Fruit fly (Drosophila melanogaster): ENCODE measurements around the gene mor.

The mor gene

DNA sequence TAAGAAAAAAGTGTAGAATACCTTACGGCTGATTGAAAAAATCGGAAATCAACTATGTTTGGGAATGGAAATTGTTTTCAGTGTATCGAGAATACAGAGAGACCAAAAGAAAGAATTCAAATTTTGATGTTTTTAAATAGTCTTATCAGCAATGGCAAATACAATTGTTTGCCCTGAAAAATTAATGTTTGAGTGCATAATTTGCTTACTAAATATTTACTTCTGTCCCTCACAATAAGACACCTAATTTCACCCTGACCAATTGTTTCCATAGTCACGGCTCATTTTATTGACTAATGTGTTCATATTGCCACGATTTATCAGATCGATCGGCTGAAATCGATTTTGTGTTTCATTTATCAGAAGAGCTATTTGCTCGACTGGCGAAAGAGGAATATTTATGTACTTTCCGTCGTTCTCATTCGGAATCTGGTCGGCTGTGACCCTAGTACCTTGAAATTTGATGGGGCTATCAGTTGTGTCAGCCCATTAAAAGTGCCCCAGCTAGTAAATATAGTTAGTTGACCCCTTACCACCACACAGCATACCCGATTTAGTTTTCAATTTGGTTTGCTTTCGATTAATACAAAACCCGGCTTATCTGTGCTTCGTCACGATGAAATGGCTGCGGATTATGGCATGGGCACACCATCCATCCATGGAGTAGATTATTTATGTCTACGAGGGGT lies 11.0 kb upstream of the mor start (continued):
- TF ChIP-seq NC2α (GFP tag; optimal IDR thresholded peaks at IDR 0.05) = no peak
- TF ChIP-seq trem (tag; optimal IDR thresholded peaks at IDR 0.05) = peak; percentile 51
- TF ChIP-seq bigmax (GFP tag; optimal IDR thresholded peaks at IDR 0.05) = no peak
- no peak for TF ChIP-seq CG6654 (GFP tag; optimal IDR thresholded peaks at IDR 0.05)
- TF ChIP-seq ara (GFP tag; IDR thresholded peaks at IDR 0.05) = no peak; the same call in 1 of the 2 replicates
- no peak for TF ChIP-seq Dip2 (GFP tag; IDR thresholded peaks at IDR 0.05)
- peak; percentile 31 for TF ChIP-seq CG1233 (GFP tag; optimal IDR thresholded peaks at IDR 0.05)
- no peak for TF ChIP-seq Gsc (GFP tag; IDR thresholded peaks at IDR 0.05)
- TF ChIP-seq Trl (optimal IDR thresholded peaks at IDR 0.05) = no peak
- no peak for TF ChIP-seq Trl (GFP tag; optimal IDR thresholded peaks at IDR 0.05)
- TF ChIP-seq chm (GFP tag; IDR thresholded peaks at IDR 0.05) = no peak
- no peak for TF ChIP-seq Fer2 (tag; optimal IDR thresholded peaks at IDR 0.05)
- no peak for TF ChIP-seq Dek (tag; optimal IDR thresholded peaks at IDR 0.05)
- no peak for TF ChIP-seq exex (tag; optimal IDR thresholded peaks at IDR 0.05)
- TF ChIP-seq CG8388 (GFP tag; optimal IDR thresholded peaks at IDR 0.05) = peak; percentile 38
- TF ChIP-seq Mrtf (GFP tag; IDR thresholded peaks at IDR 0.05) = no peak
- no peak for TF ChIP-seq Hand (GFP tag; optimal IDR thresholded peaks at IDR 0.05)
- no peak for TF ChIP-seq CG10543 (GFP tag; optimal IDR thresholded peaks at IDR 0.05)
- no peak for TF ChIP-seq CG9609 (GFP tag; optimal IDR thresholded peaks at IDR 0.05)
- peak; percentile 21 for TF ChIP-seq oc (tag; optimal IDR thresholded peaks at IDR 0.05)
- TF ChIP-seq CG10979 (tag; optimal IDR thresholded peaks at IDR 0.05) = peak; percentile 44
- peak; percentile 54 for TF ChIP-seq CG2875 (GFP tag; optimal IDR thresholded peaks at IDR 0.05)
- TF ChIP-seq CG12391 (tag; optimal IDR thresholded peaks at IDR 0.05) = peak; percentile 52
- no peak for TF ChIP-seq ftz-f1 (GFP tag; optimal IDR thresholded peaks at IDR 0.05)
- no peak for TF ChIP-seq CG2120 (GFP tag; optimal IDR thresholded peaks at IDR 0.05)
- TF ChIP-seq az2 (GFP tag; optimal IDR thresholded peaks at IDR 0.05) = no peak
- peak; percentile 10 for TF ChIP-seq CG4707 (GFP tag; optimal IDR thresholded peaks at IDR 0.05)
- TF ChIP-seq gce (GFP tag; IDR thresholded peaks at IDR 0.05) = 0 out of 3 replicates have a peak, but pooled peaks have one; percentile 39
- TF ChIP-seq corto (GFP tag; optimal IDR thresholded peaks at IDR 0.05) = no peak
- no peak for TF ChIP-seq crp (GFP tag; optimal IDR thresholded peaks at IDR 0.05)
- no peak for TF ChIP-seq insv (GFP tag; optimal IDR thresholded peaks at IDR 0.05)
- peak; percentile 53 for TF ChIP-seq tap (tag; optimal IDR thresholded peaks at IDR 0.05)
- no peak for TF ChIP-seq CG6683 (GFP tag; optimal IDR thresholded peaks at IDR 0.05)
- no peak for TF ChIP-seq CkIIα-i1 (GFP tag; IDR thresholded peaks at IDR 0.05)
- no peak for TF ChIP-seq CG10147 (GFP tag; optimal IDR thresholded peaks at IDR 0.05)
- no peak for TF ChIP-seq CG3281 (GFP tag; optimal IDR thresholded peaks at IDR 0.05)
- no peak for TF ChIP-seq Opbp (GFP tag; IDR thresholded peaks at IDR 0.05; ENCODE audit: partially characterized antibody)
- TF ChIP-seq CG15011 (GFP tag; optimal IDR thresholded peaks at IDR 0.05) = no peak
- peak; percentile 24 for TF ChIP-seq nerfin-1 (tag; optimal IDR thresholded peaks at IDR 0.05)
- TF ChIP-seq CG7745 (tag; optimal IDR thresholded peaks at IDR 0.05) = peak; percentile 80
- TF ChIP-seq dmrt11E (tag; optimal IDR thresholded peaks at IDR 0.05) = peak; percentile 67
- no peak for TF ChIP-seq CG10959 (GFP tag; IDR thresholded peaks at IDR 0.05)
- TF ChIP-seq grau (tag; optimal IDR thresholded peaks at IDR 0.05) = peak; percentile 24
- TF ChIP-seq Atf6 (GFP tag; IDR thresholded peaks at IDR 0.05) = no peak
- peak; percentile 67 for TF ChIP-seq CG17359 (tag; optimal IDR thresholded peaks at IDR 0.05)
- TF ChIP-seq chinmo (GFP tag; IDR thresholded peaks at IDR 0.05; ENCODE audit: partially characterized antibody) = no peak
- peak; percentile 47 for TF ChIP-seq Sox100B (GFP tag; optimal IDR thresholded peaks at IDR 0.05)
- TF ChIP-seq fu2 (GFP tag; optimal IDR thresholded peaks at IDR 0.05) = no peak
- TF ChIP-seq CG10274 (GFP tag; optimal IDR thresholded peaks at IDR 0.05) = no peak

Data from whole organism, embryonic.